Fruit fly (Drosophila melanogaster) whole organism, prepupa: ENCODE results near the gene Fmr1.

Experiments used
- CG10631 ChIP-seq: fragments of 200-800 bp; sonication (Bioruptor generic); optimal IDR thresholded peaks from 2 replicates; lab custom pipeline; 2016; ENCODE audit warnings: missing biosample characterization, missing genetic modification characterization
- CG10669 ChIP-seq: fragments of 200-800 bp; sonication (Bioruptor generic); optimal IDR thresholded peaks from 3 replicates; lab custom pipeline; 2018; ENCODE audit warnings: missing biosample characterization, mild to moderate bottlenecking, missing genetic modification characterization, moderate library complexity
- CG11294 ChIP-seq: fragments of 200-800 bp; sonication (Bioruptor generic); IDR thresholded peaks from 2 replicates; pipeline ENCODE4 v1.3.6; 2022; ENCODE audit warnings: missing biosample characterization, missing genetic modification characterization
- CG11762 ChIP-seq: fragments of 200-800 bp; sonication (Bioruptor generic); optimal IDR thresholded peaks from 3 replicates; lab custom pipeline; 2016; ENCODE audit warnings: missing biosample characterization, missing genetic modification characterization; ENCODE audit not compliant: insufficient read depth
- CG1621 ChIP-seq: fragments of 200-800 bp; sonication (Bioruptor generic); optimal IDR thresholded peaks from 3 replicates; lab custom pipeline; 2018; ENCODE audit warnings: missing biosample characterization, mild to moderate bottlenecking, missing genetic modification characterization
- CG31627 ChIP-seq: fragments of 200-800 bp; sonication (Bioruptor generic); optimal IDR thresholded peaks from 3 replicates; lab custom pipeline; 2016; ENCODE audit warnings: missing biosample characterization, missing genetic modification characterization
- CG32006 ChIP-seq: fragments of 200-800 bp; sonication (Bioruptor generic); optimal IDR thresholded peaks from 3 replicates; lab custom pipeline; 2017; ENCODE audit warnings: missing biosample characterization, mild to moderate bottlenecking, missing genetic modification characterization
- CG34406 ChIP-seq: fragments of 200-800 bp; sonication (Bioruptor generic); optimal IDR thresholded peaks from 3 replicates; lab custom pipeline; 2016; ENCODE audit warnings: missing biosample characterization, missing genetic modification characterization
- CG3919 ChIP-seq: fragments of 200-800 bp; sonication (Bioruptor generic); optimal IDR thresholded peaks from 3 replicates; lab custom pipeline; 2016; ENCODE audit warnings: missing biosample characterization, missing genetic modification characterization
- CG4318 ChIP-seq: fragments of 200-800 bp; sonication (Bioruptor generic); optimal IDR thresholded peaks from 3 replicates; lab custom pipeline; 2017; ENCODE audit warnings: missing biosample characterization, mild to moderate bottlenecking, missing genetic modification characterization
- CG6276 ChIP-seq: fragments of 200-800 bp; sonication (Bioruptor generic); optimal IDR thresholded peaks from 2 replicates; lab custom pipeline; 2017; ENCODE audit warnings: missing biosample characterization, mild to moderate bottlenecking, missing genetic modification characterization
- CG6808 ChIP-seq: fragments of 200-800 bp; sonication (Bioruptor generic); optimal IDR thresholded peaks from 3 replicates; lab custom pipeline; 2017; ENCODE audit warnings: missing biosample characterization, missing genetic modification characterization, mild to moderate bottlenecking, moderate library complexity, missing genetic modification reagents
- CG6854 ChIP-seq: fragments of 200-800 bp; sonication (Bioruptor generic); optimal IDR thresholded peaks from 2 replicates; lab custom pipeline; 2017; ENCODE audit warnings: missing biosample characterization, mild to moderate bottlenecking, missing genetic modification characterization
- CG8119 ChIP-seq: fragments of 200-800 bp; sonication (Bioruptor generic); IDR thresholded peaks from 3 replicates; pipeline ENCODE4 v1.3.6; 2022; ENCODE audit warnings: missing biosample characterization, missing genetic modification characterization
- CG8319 ChIP-seq: fragments of 200-800 bp; sonication (Bioruptor generic); optimal IDR thresholded peaks from 3 replicates; lab custom pipeline; 2016; ENCODE audit warnings: missing biosample characterization, missing genetic modification characterization
- CG8632 ChIP-seq: fragments of 200-800 bp; sonication (Bioruptor generic); optimal IDR thresholded peaks from 3 replicates; lab custom pipeline; 2016; ENCODE audit warnings: missing biosample characterization, missing genetic modification characterization
- CG9139 ChIP-seq: fragments of 200-800 bp; sonication (Bioruptor generic); optimal IDR thresholded peaks from 3 replicates; lab custom pipeline; 2017; ENCODE audit warnings: missing biosample characterization, mild to moderate bottlenecking, missing genetic modification characterization
- Eip75B ChIP-seq: fragments of 200-800 bp; sonication (Bioruptor generic); optimal IDR thresholded peaks from 3 replicates; lab custom pipeline; 2016; ENCODE audit warnings: missing biosample characterization, missing genetic modification characterization
- Eip78C ChIP-seq: fragments of 200-800 bp; sonication (Bioruptor generic); peaks from one replicate; lab custom pipeline; 2016; ENCODE audit warnings: missing biosample characterization, missing genetic modification characterization
- Eip93F ChIP-seq: fragments of 200-800 bp; sonication (Bioruptor generic); optimal IDR thresholded peaks from 2 replicates; lab custom pipeline; 2016; ENCODE audit warnings: missing biosample characterization, mild to moderate bottlenecking, missing genetic modification characterization
- Ets21C ChIP-seq: fragments of 200-800 bp; sonication (Bioruptor generic); optimal IDR thresholded peaks from 3 replicates; lab custom pipeline; 2016; ENCODE audit warnings: missing biosample characterization, missing genetic modification characterization
- Ets96B ChIP-seq: fragments of 200-800 bp; optimal IDR thresholded peaks from 2 replicates; lab custom pipeline; 2019; ENCODE audit warnings: missing biosample characterization, mild to moderate bottlenecking, missing genetic modification characterization, moderate library complexity
- Gug ChIP-seq: fragments of 200-800 bp; sonication (Bioruptor generic); IDR thresholded peaks from 2 replicates; pipeline ENCODE4 v1.3.6; 2022; ENCODE audit warnings: missing biosample characterization, missing genetic modification characterization
- Hr39 ChIP-seq: fragments of 200-800 bp; sonication (Bioruptor generic); optimal IDR thresholded peaks from 2 replicates; lab custom pipeline; 2016; ENCODE audit warnings: missing biosample characterization, missing genetic modification characterization
- Hr4 ChIP-seq: fragments of 200-800 bp; sonication (Bioruptor generic); optimal IDR thresholded peaks from 3 replicates; lab custom pipeline; 2016; ENCODE audit warnings: missing biosample characterization, missing genetic modification characterization
- Lpt ChIP-seq: fragments of 200-800 bp; sonication (Bioruptor generic); optimal IDR thresholded peaks from 3 replicates; lab custom pipeline; 2016; ENCODE audit warnings: missing biosample characterization, missing genetic modification characterization
- OdsH ChIP-seq: fragments of 200-800 bp; sonication (Bioruptor generic); optimal IDR thresholded peaks from 3 replicates; lab custom pipeline; 2016; ENCODE audit warnings: missing biosample characterization, missing genetic modification characterization
- Smox ChIP-seq: fragments of 200-800 bp; sonication (Bioruptor generic); optimal IDR thresholded peaks from 3 replicates; lab custom pipeline; 2016; ENCODE audit warnings: missing biosample characterization, missing genetic modification characterization
- Sox102F ChIP-seq: fragments of 200-800 bp; sonication (Bioruptor generic); optimal IDR thresholded peaks from 2 replicates; lab custom pipeline; 2016; ENCODE audit warnings: missing biosample characterization, mild to moderate bottlenecking, missing genetic modification characterization
- Sox14 ChIP-seq: fragments of 200-800 bp; sonication (Bioruptor generic); optimal IDR thresholded peaks from 3 replicates; lab custom pipeline; 2016; ENCODE audit warnings: missing biosample characterization, missing genetic modification characterization
- achi ChIP-seq: fragments of 200-800 bp; sonication (Bioruptor generic); optimal IDR thresholded peaks from 3 replicates; lab custom pipeline; 2016; ENCODE audit warnings: missing biosample characterization, missing genetic modification characterization
- acj6 ChIP-seq: fragments of 200-800 bp; sonication (Bioruptor generic); optimal IDR thresholded peaks from 3 replicates; lab custom pipeline; 2016; ENCODE audit warnings: missing biosample characterization, missing genetic modification characterization
- eg ChIP-seq: fragments of 200-800 bp; sonication (Bioruptor generic); IDR thresholded peaks from 3 replicates; pipeline ENCODE4 v1.3.6; 2022; ENCODE audit warnings: missing biosample characterization, missing genetic modification characterization
- esn ChIP-seq: fragments of 200-800 bp; sonication (Bioruptor generic); optimal IDR thresholded peaks from 2 replicates; lab custom pipeline; 2016; ENCODE audit warnings: missing biosample characterization, mild to moderate bottlenecking, missing genetic modification characterization, moderate library complexity
- fd59A ChIP-seq: fragments of 200-800 bp; sonication (Bioruptor generic); optimal IDR thresholded peaks from 2 replicates; lab custom pipeline; 2017; ENCODE audit warnings: missing biosample characterization, mild to moderate bottlenecking, missing genetic modification characterization, missing genetic modification reagents
- fd85E ChIP-seq: fragments of 200-800 bp; sonication (Bioruptor generic); optimal IDR thresholded peaks from 3 replicates; lab custom pipeline; 2016; ENCODE audit warnings: missing biosample characterization, missing genetic modification characterization
- fkh ChIP-seq: fragments of 200-800 bp; sonication (Bioruptor generic); optimal IDR thresholded peaks from 3 replicates; lab custom pipeline; 2017; ENCODE audit warnings: missing biosample characterization, mild to moderate bottlenecking, missing genetic modification characterization, moderate library complexity
- lz ChIP-seq: fragments of 200-800 bp; sonication (Bioruptor generic); optimal IDR thresholded peaks from 3 replicates; lab custom pipeline; 2016; ENCODE audit warnings: missing biosample characterization, missing genetic modification characterization
- net ChIP-seq: fragments of 200-800 bp; sonication (Bioruptor generic); optimal IDR thresholded peaks from 3 replicates; lab custom pipeline; 2016; ENCODE audit warnings: missing biosample characterization, missing genetic modification characterization
- pdm3 ChIP-seq: fragments of 200-800 bp; sonication (Bioruptor generic); optimal IDR thresholded peaks from 3 replicates; lab custom pipeline; 2016; ENCODE audit warnings: missing biosample characterization, missing genetic modification characterization
- salr ChIP-seq, 2 experiments: fragments of 200-800 bp; sonication (Bioruptor generic); optimal IDR thresholded peaks; 3 replicates each; lab custom pipeline; 2016 to 2018; ENCODE audit warnings: missing biosample characterization in 2 of 2, missing genetic modification characterization in 2 of 2, mild to moderate bottlenecking in 1 of 2
- spab ChIP-seq: fragments of 200-800 bp; sonication (Bioruptor generic); optimal IDR thresholded peaks from 2 replicates; lab custom pipeline; 2017; ENCODE audit warnings: missing biosample characterization, mild to moderate bottlenecking, missing genetic modification characterization, missing genetic modification reagents
- ss ChIP-seq, 2 experiments: fragments of 200-800 bp; sonication (Bioruptor generic); optimal IDR thresholded peaks; 2 replicates in 1 of 2; 3 replicates in 1 of 2; lab custom pipeline; 2017 to 2018; ENCODE audit warnings: mild to moderate bottlenecking in 2 of 2, missing biosample characterization in 2 of 2, missing genetic modification characterization in 2 of 2, moderate library complexity in 1 of 2
- svp ChIP-seq: fragments of 200-800 bp; sonication (Bioruptor generic); peaks from one replicate; lab custom pipeline; 2016; ENCODE audit warnings: missing biosample characterization, missing genetic modification characterization
- vri ChIP-seq: fragments of 200-800 bp; sonication (Bioruptor generic); optimal IDR thresholded peaks from 3 replicates; lab custom pipeline; 2016; ENCODE audit warnings: missing biosample characterization, mild to moderate bottlenecking, missing genetic modification characterization

Fmr1 gene

dm6 chr3R:10132906-10133416, 23.0 kb upstream of the Fmr1 start (continued):
- TF ChIP-seq Sox102F (GFP tag; lab: Kevin White, UChicago) (peak; percentile 55), lz (GFP tag; lab: Kevin White, UChicago) (peak; percentile 30), eg (GFP tag; lab: Robert Waterston, UW) (peak; percentile 66), CG11762 (GFP tag; lab: Kevin White, UChicago) (no peak), spab (GFP tag; lab: Kevin White, UChicago) (no peak), Lpt (no peak), Hr4 (GFP tag; lab: Kevin White, UChicago) (peak; percentile 46), acj6 (GFP tag; lab: Kevin White, UChicago) (peak; percentile 53)

- peak; percentile 80 for TF ChIP-seq fkh (GFP tag; lab: Kevin White, UChicago)
- no peak for TF ChIP-seq CG8632 (GFP tag; lab: Kevin White, UChicago)
- TF ChIP-seq, all 60 proteins: peak for 1
These were observed 21.1 kb upstream of the Fmr1 start for dm6 chr3R:10130975-10131529.

- TF ChIP-seq CG6276 (GFP tag; lab: Kevin White, UChicago) (peak; percentile 81), CG6808 (GFP tag; lab: Kevin White, UChicago) (no peak), Gug (GFP tag; lab: Robert Waterston, UW) (peak; percentile 63), Eip93F (no peak), CG32006 (GFP tag; lab: Kevin White, UChicago) (peak; percentile 85), pdm3 (GFP tag; lab: Kevin White, UChicago) (peak; percentile 76), CG6854 (GFP tag; lab: Kevin White, UChicago) (no peak), CG8119 (peak; percentile 92), salr (GFP tag; optimal IDR thresholded peaks at IDR 0.05; lab: Kevin White, UChicago) (peak in 1 of 2 experiments; percentile 67), CG8319 (GFP tag; lab: Kevin White, UChicago) (peak; percentile 51), lz (GFP tag; lab: Kevin White, UChicago) (peak; percentile 65), Sox14 (GFP tag; lab: Kevin White, UChicago) (peak; percentile 53), CG10669 (GFP tag; lab: Kevin White, UChicago) (peak; percentile 46), Ets21C (peak; percentile 26), Ets96B (tag; lab: Kevin White, UChicago) (peak; percentile 47), acj6 (GFP tag; lab: Kevin White, UChicago) (peak; percentile 54), CG9139 (GFP tag; lab: Kevin White, UChicago) (no peak), Sox102F (GFP tag; lab: Kevin White, UChicago) (peak; percentile 60), CG1621 (no peak), Lpt (peak; percentile 70), CG4318 (GFP tag; lab: Kevin White, UChicago) (peak; percentile 64), Eip75B (GFP tag; lab: Kevin White, UChicago) (peak; percentile 66), CG34406 (GFP tag; lab: Kevin White, UChicago) (peak; percentile 73), fkh (GFP tag; lab: Kevin White, UChicago) (no peak), fd59A (GFP tag; lab: Kevin White, UChicago) (no peak), ss (GFP tag; optimal IDR thresholded peaks at IDR 0.05; lab: Kevin White, UChicago) (no peak), CG31627 (peak; percentile 63), CG11762 (GFP tag; lab: Kevin White, UChicago) (peak; percentile 1), fd85E (GFP tag; lab: Kevin White, UChicago) (no peak), Eip78C (GFP tag; lab: Kevin White, UChicago) (peak; percentile 93), CG11294 (GFP tag; lab: Robert Waterston, UW) (peak; percentile 52), svp (GFP tag; lab: Kevin White, UChicago) (no peak), esn (GFP tag; lab: Kevin White, UChicago) (peak; percentile 76), Hr39 (GFP tag; lab: Kevin White, UChicago) (peak; percentile 59), Hr4 (GFP tag; lab: Kevin White, UChicago) (peak; percentile 89), net (GFP tag; lab: Kevin White, UChicago) (peak; percentile 78), achi (GFP tag; lab: Kevin White, UChicago) (peak; percentile 70), CG10631 (peak; percentile 60), vri (GFP tag; lab: Kevin White, UChicago) (peak; percentile 16), eg (GFP tag; lab: Robert Waterston, UW) (peak; percentile 93), Smox (GFP tag; lab: Kevin White, UChicago) (peak; percentile 65), OdsH (peak; percentile 76), CG3919 (GFP tag; lab: Kevin White, UChicago) (peak; percentile 70)
These were observed 20.2 kb upstream of the Fmr1 start for dm6 chr3R:10130091-10130490.
